Worm (Caenorhabditis elegans): ENCODE results near the gene Y97E10AR.3.

Y97E10AR.3 gene

DNA sequence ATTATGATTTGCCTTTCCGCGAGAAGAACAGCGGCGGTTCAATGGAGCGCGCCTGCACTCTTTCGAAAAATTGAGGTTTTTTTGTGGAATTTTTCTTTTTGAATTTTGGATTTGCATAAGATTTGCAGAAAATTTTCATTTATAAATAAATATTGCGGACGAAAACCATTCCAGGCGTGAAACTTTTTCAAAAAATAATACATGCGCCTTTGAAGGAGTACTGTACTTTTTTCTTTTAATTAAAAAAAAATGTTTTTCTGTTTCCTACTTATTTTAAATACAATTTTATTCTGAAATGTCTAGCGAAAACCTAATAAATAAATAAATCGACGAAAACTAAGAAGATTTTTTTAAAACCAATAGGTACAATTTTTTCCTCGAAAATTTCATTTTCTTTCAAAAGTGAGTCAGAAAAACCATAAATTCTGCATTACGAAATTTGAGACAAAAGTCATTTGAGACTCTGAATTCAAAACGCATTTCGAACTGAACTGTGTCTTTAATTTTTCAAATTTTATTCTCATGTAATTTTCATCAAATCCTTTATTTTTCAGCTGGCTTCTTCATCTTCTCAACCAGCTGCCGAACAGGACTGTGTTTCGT, 26.2 kb downstream of the Y97E10AR.3 start, which contains the start of gene F26D11.1:
F26D11.1 (plus strand) TSS at position 553 of the 603 bp plus-strand sequence.
- no peak for TF ChIP-seq ZK546.5 (tag; optimal IDR thresholded peaks at IDR 0.05)
- no peak for TF ChIP-seq crh-2 (tag; optimal IDR thresholded peaks at IDR 0.05)
- no peak for TF ChIP-seq nhr-23 (tag; optimal IDR thresholded peaks at IDR 0.05)
- TF ChIP-seq F13H6.1 (tag; optimal IDR thresholded peaks at IDR 0.05): no peak
- TF ChIP-seq ztf-11 (tag; optimal IDR thresholded peaks at IDR 0.05): no peak

ce11 chrV:7980370-7980987, 26.8 kb downstream of the Y97E10AR.3 start:
- TF ChIP-seq gmeb-1 (tag; optimal IDR thresholded peaks at IDR 0.05) (no peak), nhr-11 (tag; optimal IDR thresholded peaks at IDR 0.05) (no peak), aly-2 (tag; optimal IDR thresholded peaks at IDR 0.05) (no peak), nhr-6 (tag; optimal IDR thresholded peaks at IDR 0.05) (no peak), blmp-1 (tag; optimal IDR thresholded peaks at IDR 0.05; ENCODE audit: insufficient read depth) (no peak), sma-9 (GFP tag; optimal IDR thresholded peaks at IDR 0.05) (peak; percentile 19), sma-9 (tag; optimal IDR thresholded peaks at IDR 0.05) (no peak), ztf-1 (GFP tag; conservative IDR thresholded peaks at IDR 0.05) (no peak), egl-27 (tag; optimal IDR thresholded peaks at IDR 0.05) (peak; percentile 32), ZK546.5 (tag; optimal IDR thresholded peaks at IDR 0.05) (no peak), C34F6.9 (tag; optimal IDR thresholded peaks at IDR 0.05) (peak; percentile 62), unc-55 (GFP tag; optimal IDR thresholded peaks at IDR 0.05) (peak; percentile 83), snpc-4 (tag; optimal IDR thresholded peaks at IDR 0.05) (peak; percentile 26), sma-3 (GFP tag; optimal IDR thresholded peaks at IDR 0.05) (no peak), nhr-25 (tag; optimal IDR thresholded peaks at IDR 0.05) (no peak), nhr-21 (tag; optimal IDR thresholded peaks at IDR 0.05) (no peak), mab-5 (tag; optimal IDR thresholded peaks at IDR 0.05) (no peak), unc-39 (tag; optimal IDR thresholded peaks at IDR 0.05) (no peak), nhr-12 (tag; optimal IDR thresholded peaks at IDR 0.05) (no peak), alr-1 (tag; optimal IDR thresholded peaks at IDR 0.05) (no peak), zag-1 (tag; optimal IDR thresholded peaks at IDR 0.05) (peak; percentile 61), mdl-1 (tag; optimal IDR thresholded peaks at IDR 0.05) (peak in 1 of 2 experiments; percentile 67), crh-2 (tag; optimal IDR thresholded peaks at IDR 0.05) (peak; percentile 11), lsy-2 (tag; optimal IDR thresholded peaks at IDR 0.05) (peak in 1 of 2 experiments; percentile 56), F13H6.1 (tag; optimal IDR thresholded peaks at IDR 0.05) (peak; percentile 14), R02D3.7 (tag; optimal IDR thresholded peaks at IDR 0.05) (no peak), mbf-1 (tag; optimal IDR thresholded peaks at IDR 0.05) (no peak), nhr-23 (tag; optimal IDR thresholded peaks at IDR 0.05) (no peak), dmd-4 (tag; optimal IDR thresholded peaks at IDR 0.05) (no peak), ceh-82 (tag; optimal IDR thresholded peaks at IDR 0.05) (no peak), nhr-10 (tag; optimal IDR thresholded peaks at IDR 0.05) (no peak), Y55F3AM.14 (GFP tag; optimal IDR thresholded peaks at IDR 0.05) (peak; percentile 11), nhr-77 (tag; optimal IDR thresholded peaks at IDR 0.05) (no peak), nhr-129 (tag; optimal IDR thresholded peaks at IDR 0.05) (peak; percentile 28)

DNA sequence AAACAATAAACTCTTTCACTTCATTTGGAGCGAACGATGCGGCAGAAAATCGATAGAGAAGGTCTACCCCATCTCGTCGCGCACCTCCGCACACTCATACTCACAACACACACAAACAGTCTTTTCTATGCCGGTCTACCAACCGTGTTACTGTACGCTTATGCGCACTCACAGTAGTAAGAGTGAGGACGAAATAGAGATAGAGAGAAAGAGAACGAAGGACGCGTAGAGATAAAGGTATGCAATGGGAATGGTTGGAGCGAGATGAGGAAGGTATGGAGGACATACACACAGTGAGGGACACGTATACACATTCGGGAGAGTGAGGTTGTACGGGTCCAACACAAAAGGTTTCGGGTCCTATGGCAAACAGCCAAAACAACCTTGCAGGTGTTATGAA, 28.5 kb downstream of the Y97E10AR.3 start:
- TF ChIP-seq skn-1 (tag; optimal IDR thresholded peaks at IDR 0.05) (no peak), ceh-16 (tag; optimal IDR thresholded peaks at IDR 0.05) (no peak), nhr-10 (tag; optimal IDR thresholded peaks at IDR 0.05) (no peak), ztf-4 (tag; optimal IDR thresholded peaks at IDR 0.05) (no peak), nhr-77 (tag; optimal IDR thresholded peaks at IDR 0.05) (no peak), egl-27 (tag; optimal IDR thresholded peaks at IDR 0.05) (no peak), nhr-23 (tag; optimal IDR thresholded peaks at IDR 0.05) (no peak), ZK546.5 (tag; optimal IDR thresholded peaks at IDR 0.05) (no peak), gmeb-1 (tag; optimal IDR thresholded peaks at IDR 0.05) (peak; percentile 22), unc-55 (GFP tag; optimal IDR thresholded peaks at IDR 0.05) (no peak), lin-13 (GFP tag; optimal IDR thresholded peaks at IDR 0.05) (no peak), lin-39 (tag; optimal IDR thresholded peaks at IDR 0.05) (no peak), dmd-4 (tag; optimal IDR thresholded peaks at IDR 0.05) (no peak), ceh-82 (tag; optimal IDR thresholded peaks at IDR 0.05) (no peak), blmp-1 (tag; optimal IDR thresholded peaks at IDR 0.05; ENCODE audit: insufficient read depth) (no peak), nhr-237 (tag; optimal IDR thresholded peaks at IDR 0.05) (no peak), snpc-4 (tag; optimal IDR thresholded peaks at IDR 0.05) (no peak), nhr-11 (tag; optimal IDR thresholded peaks at IDR 0.05) (no peak), elt-1 (tag; optimal IDR thresholded peaks at IDR 0.05) (no peak), nhr-25 (tag; optimal IDR thresholded peaks at IDR 0.05) (peak; percentile 78), aly-2 (tag; optimal IDR thresholded peaks at IDR 0.05) (no peak), sma-9 (GFP tag; optimal IDR thresholded peaks at IDR 0.05) (peak; percentile 25), sma-9 (tag; optimal IDR thresholded peaks at IDR 0.05) (no peak), F13H6.1 (tag; optimal IDR thresholded peaks at IDR 0.05) (peak; percentile 33), ztf-1 (GFP tag; conservative IDR thresholded peaks at IDR 0.05) (no peak), ztf-11 (tag; optimal IDR thresholded peaks at IDR 0.05) (no peak), fos-1 (tag; optimal IDR thresholded peaks at IDR 0.05) (peak; percentile 67), nhr-21 (tag; optimal IDR thresholded peaks at IDR 0.05) (no peak), mbf-1 (tag; optimal IDR thresholded peaks at IDR 0.05) (no peak), nhr-6 (tag; optimal IDR thresholded peaks at IDR 0.05) (no peak), unc-39 (tag; optimal IDR thresholded peaks at IDR 0.05) (no peak), nhr-129 (tag; optimal IDR thresholded peaks at IDR 0.05) (peak; percentile 83), C34F6.9 (tag; optimal IDR thresholded peaks at IDR 0.05) (no peak), sem-4 (tag; optimal IDR thresholded peaks at IDR 0.05) (no peak), zag-1 (tag; optimal IDR thresholded peaks at IDR 0.05) (no peak), sma-3 (GFP tag; optimal IDR thresholded peaks at IDR 0.05) (peak; percentile 9), Y55F3AM.14 (GFP tag; optimal IDR thresholded peaks at IDR 0.05) (no peak), ama-1 (optimal IDR thresholded peaks at IDR 0.05) (no peak)
